Fruit fly (Drosophila melanogaster): ENCODE measurements around the gene CG17568.

The CG17568 gene

DNA sequence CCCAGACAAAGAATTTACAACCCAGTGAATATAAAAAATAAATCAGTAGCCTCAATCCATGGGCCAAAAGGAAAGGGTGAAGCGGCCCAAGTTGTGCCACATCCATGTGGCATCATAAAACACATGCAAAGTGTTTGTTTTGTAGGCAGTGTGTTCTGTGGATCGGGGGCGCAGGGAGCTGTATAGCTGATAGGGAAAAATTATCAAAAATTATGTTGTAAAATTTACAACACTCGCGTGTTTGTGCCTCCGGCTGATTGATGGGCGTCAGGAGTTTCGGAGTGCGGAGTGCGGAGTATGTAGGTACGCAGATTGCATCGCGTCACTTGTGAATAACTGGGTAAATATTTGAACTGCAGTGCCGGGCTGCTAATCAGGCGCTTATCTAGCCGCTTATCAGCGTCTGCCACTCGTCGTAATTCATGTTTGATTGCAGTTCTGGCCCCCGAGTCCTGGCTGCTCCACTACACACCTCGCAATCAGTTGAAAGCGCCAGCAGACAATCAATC is 10.3 kb upstream of the CG17568 start (continued):
- no peak for TF ChIP-seq dmrt11E (tag; optimal IDR thresholded peaks at IDR 0.05)
- peak in 1 of 2 experiments; percentile 42 for TF ChIP-seq Pdp1 (GFP tag; optimal IDR thresholded peaks at IDR 0.05)
- TF ChIP-seq dimm (GFP tag; IDR thresholded peaks at IDR 0.05): no peak
- TF ChIP-seq CG7963 (GFP tag; IDR thresholded peaks at IDR 0.05; ENCODE audit: partially characterized antibody): no peak
- TF ChIP-seq Ets97D (GFP tag; optimal IDR thresholded peaks at IDR 0.05): no peak
- TF ChIP-seq ssp (GFP tag; IDR thresholded peaks at IDR 0.05): no peak
- TF ChIP-seq tna (GFP tag; IDR thresholded peaks at IDR 0.05; ENCODE audit: partially characterized antibody): no peak
- TF ChIP-seq Hr39 (optimal IDR thresholded peaks at IDR 0.05): no peak
- no peak for TF ChIP-seq CG17612 (GFP tag; IDR thresholded peaks at IDR 0.05)
- no peak for TF ChIP-seq croc (GFP tag; conservative IDR thresholded peaks at IDR 0.05)
- no peak for TF ChIP-seq CG1832 (GFP tag; optimal IDR thresholded peaks at IDR 0.05)
- TF ChIP-seq CG14667 (GFP tag; IDR thresholded peaks at IDR 0.05): no peak
- TF ChIP-seq Atf6 (GFP tag; IDR thresholded peaks at IDR 0.05): no peak
- no peak for TF ChIP-seq Mes4 (GFP tag; optimal IDR thresholded peaks at IDR 0.05)
- no peak for TF ChIP-seq ro (GFP tag; IDR thresholded peaks at IDR 0.05)
- TF ChIP-seq Opbp (GFP tag; IDR thresholded peaks at IDR 0.05; ENCODE audit: partially characterized antibody): no peak
- TF ChIP-seq inv (GFP tag; IDR thresholded peaks at IDR 0.05; ENCODE audit: partially characterized antibody): no peak
- peak; percentile 30 for TF ChIP-seq CG1603 (tag; optimal IDR thresholded peaks at IDR 0.05)
- TF ChIP-seq E2f1 (GFP tag; IDR thresholded peaks at IDR 0.05): no peak
- TF ChIP-seq dm (GFP tag; optimal IDR thresholded peaks at IDR 0.05): no peak
- TF ChIP-seq CG12942 (GFP tag; optimal IDR thresholded peaks at IDR 0.05): no peak
- TF ChIP-seq toy (GFP tag; IDR thresholded peaks at IDR 0.05): no peak
- peak; percentile 23 for TF ChIP-seq Jarid2 (GFP tag; optimal IDR thresholded peaks at IDR 0.05)
- TF ChIP-seq dysf (GFP tag; IDR thresholded peaks at IDR 0.05): no peak
- no peak for TF ChIP-seq CG11696 (GFP tag; IDR thresholded peaks at IDR 0.05)
- peak; percentile 34 for TF ChIP-seq btn (GFP tag; optimal IDR thresholded peaks at IDR 0.05)
- no peak for TF ChIP-seq zf30C (GFP tag; optimal IDR thresholded peaks at IDR 0.05)
- TF ChIP-seq row (GFP tag; IDR thresholded peaks at IDR 0.05): no peak
- peak; percentile 6 for TF ChIP-seq CG10267 (tag; optimal IDR thresholded peaks at IDR 0.05)
- no peak for TF ChIP-seq grau (tag; optimal IDR thresholded peaks at IDR 0.05)
- TF ChIP-seq ham (GFP tag; IDR thresholded peaks at IDR 0.05): no peak
- no peak for TF ChIP-seq klu (GFP tag; IDR thresholded peaks at IDR 0.05)
- TF ChIP-seq CG11247 (GFP tag; IDR thresholded peaks at IDR 0.05): no peak
- peak; percentile 84 for TF ChIP-seq crol (GFP tag; IDR thresholded peaks at IDR 0.05)
- no peak for TF ChIP-seq seq (GFP tag; IDR thresholded peaks at IDR 0.05)
- TF ChIP-seq CG10565 (GFP tag; optimal IDR thresholded peaks at IDR 0.05): no peak
- no peak for TF ChIP-seq stc (GFP tag; IDR thresholded peaks at IDR 0.05)
- TF ChIP-seq stwl (tag; optimal IDR thresholded peaks at IDR 0.05): no peak
- no peak for TF ChIP-seq MBD-R2 (GFP tag; IDR thresholded peaks at IDR 0.05)
- no peak for TF ChIP-seq CG14014 (GFP tag; IDR thresholded peaks at IDR 0.05)
- TF ChIP-seq CG12236 (GFP tag; optimal IDR thresholded peaks at IDR 0.05): no peak
- no peak for TF ChIP-seq bowl (GFP tag; IDR thresholded peaks at IDR 0.05)
- no peak for TF ChIP-seq CkIIα-i1 (GFP tag; IDR thresholded peaks at IDR 0.05)
- no peak for TF ChIP-seq ato (GFP tag; IDR thresholded peaks at IDR 0.05; ENCODE audit: partially characterized antibody)
- TF ChIP-seq YL-1 (GFP tag; optimal IDR thresholded peaks at IDR 0.05): no peak
- no peak for TF ChIP-seq lilli (GFP tag; optimal IDR thresholded peaks at IDR 0.05)
- peak; percentile 52 for TF ChIP-seq CG3407 (GFP tag; optimal IDR thresholded peaks at IDR 0.05)
- TF ChIP-seq NC2α (GFP tag; optimal IDR thresholded peaks at IDR 0.05): no peak
- TF ChIP-seq CG11504 (tag; optimal IDR thresholded peaks at IDR 0.05): no peak
- TF ChIP-seq ap (GFP tag; IDR thresholded peaks at IDR 0.05): no peak
- TF ChIP-seq HmgD (GFP tag; optimal IDR thresholded peaks at IDR 0.05): no peak
- TF ChIP-seq ems (GFP tag; optimal IDR thresholded peaks at IDR 0.05): no peak
- TF ChIP-seq CG16813 (GFP tag; IDR thresholded peaks at IDR 0.05; ENCODE audit: partially characterized antibody): no peak
